Worm (Caenorhabditis elegans) whole organism, early embryonic: Measurements from ENCODE around the gene T14A8.2.

Source experiments
- B0310.2 ChIP-seq: sonication (generic microtip); optimal IDR thresholded peaks from 2 replicates; lab custom pipeline; 2016; ENCODE audit warnings: mild to moderate bottlenecking, missing genetic modification characterization, missing compliant biosample characterization
- F13C5.2 ChIP-seq: sonication (generic microtip); optimal IDR thresholded peaks from 2 replicates; lab custom pipeline; 2017; ENCODE audit warnings: mild to moderate bottlenecking, missing genetic modification characterization, inconsistent platforms, missing compliant biosample characterization
- aly-1 ChIP-seq: sonication (generic microtip); optimal IDR thresholded peaks from 2 replicates; lab custom pipeline; 2016; ENCODE audit warnings: missing genetic modification characterization, missing compliant biosample characterization
- ama-1 ChIP-seq: fragments of 150-350 bp; optimal IDR thresholded peaks from 2 replicates; lab custom pipeline; 2014
- ceh-13 ChIP-seq: fragments of 200-800 bp; sonication (Bioruptor generic); optimal IDR thresholded peaks from 2 replicates; lab custom pipeline; 2018; ENCODE audit warnings: mild to moderate bottlenecking, missing genetic modification characterization, missing compliant biosample characterization
- ceh-36 ChIP-seq: sonication (generic microtip); optimal IDR thresholded peaks from 2 replicates; lab custom pipeline; 2016; ENCODE audit warnings: missing genetic modification characterization, inconsistent platforms, missing compliant biosample characterization
- ets-7 ChIP-seq: sonication (generic microtip); optimal IDR thresholded peaks from 2 replicates; lab custom pipeline; 2016; ENCODE audit warnings: missing genotype, missing genetic modification characterization, missing compliant biosample characterization
- flt-1 ChIP-seq: fragments of 200-800 bp; sonication (Bioruptor generic); IDR thresholded peaks from 2 replicates; pipeline ENCODE4 v1.3.6; 2022; ENCODE audit warnings: missing genetic modification characterization, missing compliant biosample characterization
- hmbx-1 ChIP-seq: sonication (generic microtip); optimal IDR thresholded peaks from 2 replicates; lab custom pipeline; 2016; ENCODE audit warnings: mild to moderate bottlenecking, missing genetic modification characterization, missing compliant biosample characterization
- hmg-4 ChIP-seq: fragments of 200-800 bp; sonication (Bioruptor generic); optimal IDR thresholded peaks from 2 replicates; lab custom pipeline; 2018; ENCODE audit warnings: mild to moderate bottlenecking, missing genetic modification characterization, missing compliant biosample characterization
- hnd-1 ChIP-seq: sonication (generic microtip); optimal IDR thresholded peaks from 2 replicates; lab custom pipeline; 2016; ENCODE audit warnings: missing genetic modification characterization, missing compliant biosample characterization
- pes-1 ChIP-seq: fragments of 200-800 bp; sonication (Bioruptor generic); IDR thresholded peaks from 2 replicates; pipeline ENCODE4 v1.3.6; 2022; ENCODE audit warnings: missing genetic modification reagents, missing genetic modification characterization, missing compliant biosample characterization
- scrt-1 ChIP-seq: fragments of 200-800 bp; sonication (Bioruptor generic); IDR thresholded peaks from 2 replicates; pipeline ENCODE4 v1.3.6; 2022; ENCODE audit warnings: missing genetic modification characterization, missing compliant biosample characterization
- sea-1 ChIP-seq: fragments of 200-800 bp; sonication (Bioruptor generic); conservative IDR thresholded peaks from 2 replicates; pipeline ENCODE4 v1.3.6; 2022; ENCODE audit warnings: missing genetic modification characterization, missing compliant biosample characterization
- tbx-11 ChIP-seq: fragments of 200-800 bp; sonication (Bioruptor generic); IDR thresholded peaks from 2 replicates; pipeline ENCODE4 v1.3.6; 2022; ENCODE audit warnings: missing genetic modification characterization, missing compliant biosample characterization
- tbx-37 ChIP-seq: fragments of 200-800 bp; sonication (Bioruptor generic); conservative IDR thresholded peaks from 2 replicates; pipeline ENCODE4 v1.3.6; 2022; ENCODE audit warnings: missing genetic modification reagents, missing genetic modification characterization, missing compliant biosample characterization
- tra-4 ChIP-seq: sonication (generic microtip); optimal IDR thresholded peaks from 2 replicates; lab custom pipeline; 2017; ENCODE audit warnings: missing genetic modification characterization, missing compliant biosample characterization

The T14A8.2 gene

DNA sequence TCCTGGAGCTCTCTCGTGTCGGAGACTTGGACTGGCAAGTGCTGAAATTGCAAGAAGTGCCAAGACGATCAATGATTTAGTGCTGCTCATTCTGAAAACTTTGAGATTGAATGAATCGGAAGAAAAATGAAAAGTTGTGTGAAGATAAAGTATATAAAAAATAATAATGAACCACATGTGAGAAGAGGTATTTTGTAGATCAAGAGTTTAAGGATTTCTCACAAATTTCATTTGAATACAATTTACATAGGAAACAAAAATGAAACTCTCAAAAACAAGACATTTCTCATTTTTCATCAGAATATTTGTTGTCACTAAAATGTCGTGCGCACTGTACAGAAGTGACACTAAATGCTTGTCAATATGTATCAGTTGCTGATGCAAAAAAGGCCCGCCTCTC is at the start of gene T14A8.2:
T14A8.2 (minus strand) TSS at position 101 of the 400 bp plus-strand sequence.
- TF ChIP-seq ceh-13 (GFP tag; lab: Kevin White, UChicago): no peak
- no peak for TF ChIP-seq flt-1

DNA sequence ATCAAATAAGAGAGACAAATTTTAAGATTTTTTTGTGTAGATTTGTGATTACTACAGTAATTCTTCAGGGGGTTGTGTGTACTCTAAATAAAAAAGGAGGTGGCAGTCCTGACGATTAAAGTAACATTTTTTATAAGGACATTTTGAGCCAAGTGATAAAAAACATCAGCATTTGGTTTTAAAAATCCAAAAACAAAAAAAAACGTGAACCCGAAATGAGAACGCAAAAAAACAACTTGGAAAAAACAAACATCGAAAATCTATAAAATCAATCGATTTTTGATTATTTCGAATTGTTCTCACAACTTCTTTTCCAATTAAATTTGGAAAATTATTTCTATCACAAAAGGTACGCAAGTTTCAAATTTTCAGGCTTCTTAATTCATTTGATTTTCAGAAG is 48.0 kb upstream of the T14A8.2 start, which contains the start of gene T06C10.3:
T06C10.3 (plus strand) TSS at position 301 of the 400 bp plus-strand sequence.
- TF ChIP-seq tbx-37 (GFP tag; lab: Robert Waterston, UW) (no peak), hmg-4 (GFP tag; lab: Kevin White, UChicago) (no peak), hnd-1 (tag; lab: Kevin White, UChicago) (no peak), sea-1 (GFP tag; lab: Robert Waterston, UW) (no peak), tbx-11 (GFP tag; lab: Robert Waterston, UW) (no peak), tra-4 (no peak), ama-1 (lab: Kevin White, UChicago) (no peak), ets-7 (tag; lab: Kevin White, UChicago) (no peak), scrt-1 (GFP tag; lab: Robert Waterston, UW) (no peak), ceh-13 (GFP tag; lab: Kevin White, UChicago) (no peak), aly-1 (tag; lab: Kevin White, UChicago) (no peak), F13C5.2 (tag; lab: Kevin White, UChicago) (no peak), ceh-36 (no peak), pes-1 (GFP tag; lab: Robert Waterston, UW) (no peak), B0310.2 (tag; lab: Kevin White, UChicago) (no peak), flt-1 (no peak), hmbx-1 (tag; lab: Kevin White, UChicago) (no peak)

DNA sequence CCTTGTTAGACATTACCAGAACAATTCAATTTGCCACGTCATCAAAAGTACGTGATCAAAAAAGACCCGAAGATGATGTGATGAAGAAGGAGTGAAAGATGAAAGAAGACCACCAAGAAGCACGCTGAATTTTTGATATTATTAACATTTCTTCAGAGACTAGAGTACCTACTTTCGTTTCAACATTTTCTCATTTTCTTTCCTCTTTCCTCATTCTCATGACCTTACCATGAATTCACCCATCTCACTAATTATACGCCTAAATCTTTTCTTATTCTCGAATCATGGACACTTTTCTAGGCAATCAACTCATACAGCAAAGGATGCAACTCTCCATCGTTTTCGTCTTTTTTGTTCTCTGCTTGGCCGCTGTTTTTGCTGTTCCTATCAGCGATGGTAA is 46.2 kb upstream of the T14A8.2 start, which contains the start of gene flp-10:
flp-10 (plus strand) TSS at position 301 of the 400 bp plus-strand sequence.
- no peak for TF ChIP-seq ets-7 (tag; lab: Kevin White, UChicago)
- TF ChIP-seq tra-4: no peak

DNA sequence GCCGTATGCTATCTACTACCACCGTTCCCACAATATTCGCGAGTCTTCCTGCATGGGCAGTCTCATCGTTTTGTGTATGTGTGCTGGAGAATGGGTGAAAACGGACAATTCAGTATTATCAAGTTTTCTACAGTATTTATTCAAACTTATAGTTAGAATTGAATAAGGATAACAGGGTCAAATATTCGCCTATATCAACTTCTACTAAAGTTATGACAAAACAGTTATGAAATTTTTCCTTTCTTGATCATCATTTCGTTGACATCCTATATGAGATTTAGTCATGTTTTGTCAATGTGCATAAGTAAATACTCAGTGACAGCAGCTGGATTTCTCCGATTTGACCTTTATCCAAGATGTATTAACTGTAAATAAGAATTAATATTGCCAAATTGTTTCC is 28.9 kb upstream of the T14A8.2 start:
- TF ChIP-seq ets-7 (tag; lab: Kevin White, UChicago) (no peak), tra-4 (no peak), hnd-1 (tag; lab: Kevin White, UChicago) (no peak), sea-1 (GFP tag; lab: Robert Waterston, UW) (no peak), hmbx-1 (tag; lab: Kevin White, UChicago) (no peak), ama-1 (lab: Kevin White, UChicago) (no peak), scrt-1 (GFP tag; lab: Robert Waterston, UW) (no peak), ceh-13 (GFP tag; lab: Kevin White, UChicago) (no peak), tbx-11 (GFP tag; lab: Robert Waterston, UW) (no peak), tbx-37 (GFP tag; lab: Robert Waterston, UW) (no peak), B0310.2 (tag; lab: Kevin White, UChicago) (no peak), pes-1 (GFP tag; lab: Robert Waterston, UW) (no peak), aly-1 (tag; lab: Kevin White, UChicago) (no peak)

DNA sequence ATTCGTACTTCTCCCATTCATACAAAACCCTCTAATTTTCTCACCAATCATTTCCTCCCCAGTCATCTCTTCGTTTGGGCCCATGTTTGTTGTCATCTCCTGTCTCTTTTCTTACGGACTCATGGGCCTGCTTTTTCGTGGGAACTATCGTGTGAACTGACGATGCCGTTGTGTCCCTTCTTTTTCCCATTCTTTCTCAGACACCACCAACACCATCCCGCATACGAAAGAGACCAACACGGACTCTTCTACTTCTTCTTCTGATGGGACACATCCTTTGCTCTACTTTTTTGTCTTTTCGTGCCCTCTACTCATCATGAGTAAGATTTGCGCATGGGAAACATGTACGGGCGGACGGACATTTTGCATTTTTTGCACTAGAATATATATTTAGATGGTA is 27.9 kb upstream of the T14A8.2 start:
- TF ChIP-seq aly-1 (tag; lab: Kevin White, UChicago) (no peak), tbx-11 (GFP tag; lab: Robert Waterston, UW) (no peak), tra-4 (no peak), F13C5.2 (tag; lab: Kevin White, UChicago) (no peak), scrt-1 (GFP tag; lab: Robert Waterston, UW) (no peak), ama-1 (lab: Kevin White, UChicago) (no peak)

DNA sequence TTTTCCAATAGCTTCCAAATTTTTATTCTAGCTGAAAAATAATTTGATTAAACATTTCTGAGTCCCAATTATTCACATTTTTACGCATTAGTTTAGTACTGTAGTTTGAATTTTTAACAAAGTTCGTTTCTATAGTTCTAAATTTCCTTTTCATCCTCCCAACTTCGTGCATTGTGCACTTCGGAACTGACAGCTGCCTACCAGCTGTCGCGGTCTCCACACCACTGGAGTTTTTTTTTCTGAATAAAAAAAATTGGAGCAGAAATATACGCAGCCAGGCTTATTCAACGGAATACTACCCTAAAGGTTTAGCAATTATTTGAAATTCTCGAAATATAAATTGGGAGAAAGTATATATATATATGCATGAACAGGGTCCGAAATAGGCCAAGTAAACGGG is 26.8 kb upstream of the T14A8.2 start:
- TF ChIP-seq aly-1 (tag; lab: Kevin White, UChicago): no peak
- TF ChIP-seq B0310.2 (tag; lab: Kevin White, UChicago): peak; percentile 16

DNA sequence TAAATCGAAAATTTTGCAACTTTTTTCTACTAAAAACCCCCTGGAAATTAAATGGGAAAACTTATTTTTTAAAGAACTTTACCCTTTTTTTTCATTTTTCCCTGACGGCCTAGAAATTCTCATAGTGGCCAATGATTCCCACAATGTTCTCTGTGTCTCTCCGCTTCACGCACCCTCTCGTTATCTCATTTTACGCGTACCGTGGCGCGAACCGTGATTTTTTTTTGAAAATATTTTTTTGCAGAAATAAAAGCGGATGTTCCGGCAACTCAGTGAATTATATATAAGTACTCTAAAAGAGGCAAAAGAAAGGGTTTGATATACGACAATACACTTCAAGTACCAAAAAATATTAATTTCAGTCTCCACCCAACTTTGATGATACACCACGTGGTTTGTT is 24.0 kb upstream of the T14A8.2 start, which contains the start of gene C06A6.2:
C06A6.2 (plus strand) TSS at position 237 of the 400 bp plus-strand sequence.
- TF ChIP-seq tbx-37 (GFP tag; lab: Robert Waterston, UW): no peak
- no peak for TF ChIP-seq ceh-36
- TF ChIP-seq tbx-11 (GFP tag; lab: Robert Waterston, UW): no peak

DNA sequence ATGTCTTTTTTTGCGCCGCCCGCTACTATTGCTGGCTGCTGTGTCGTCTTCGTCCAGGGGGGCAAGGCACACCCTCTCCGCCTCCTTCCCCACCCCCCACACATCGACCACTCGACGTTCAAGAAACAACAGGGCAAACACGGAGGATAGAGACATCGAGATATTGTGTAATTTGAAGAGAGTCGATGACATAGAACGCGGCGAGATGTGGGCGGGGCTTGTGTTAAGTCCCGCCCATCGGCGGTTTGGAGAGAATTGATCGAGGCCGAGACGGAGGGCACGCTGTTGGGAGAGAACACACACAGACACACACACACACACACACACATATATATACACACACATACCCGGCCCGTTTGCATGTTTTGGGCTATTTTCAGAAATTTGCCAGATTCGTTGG is 23.2 kb upstream of the T14A8.2 start:
- TF ChIP-seq ceh-13 (GFP tag; lab: Kevin White, UChicago): no peak
- 0 out of 2 replicates have a peak, but pooled peaks have one; percentile 15 for TF ChIP-seq tbx-11 (GFP tag; lab: Robert Waterston, UW)
- TF ChIP-seq ceh-36: peak; percentile 36
- 0 out of 2 replicates have a peak, but pooled peaks have one; percentile 14 for TF ChIP-seq tbx-37 (GFP tag; lab: Robert Waterston, UW)
- TF ChIP-seq sea-1 (GFP tag; lab: Robert Waterston, UW): 0 out of 2 replicates have a peak, but pooled peaks have one; percentile 48
- no peak for TF ChIP-seq flt-1
- no peak for TF ChIP-seq hmbx-1 (tag; lab: Kevin White, UChicago)
- peak; percentile 78 for TF ChIP-seq F13C5.2 (tag; lab: Kevin White, UChicago)
- TF ChIP-seq hmg-4 (GFP tag; lab: Kevin White, UChicago): peak; percentile 91
- no peak for TF ChIP-seq hnd-1 (tag; lab: Kevin White, UChicago)
- peak; percentile 17 for TF ChIP-seq ets-7 (tag; lab: Kevin White, UChicago)
- TF ChIP-seq tra-4: no peak
- TF ChIP-seq aly-1 (tag; lab: Kevin White, UChicago): peak; percentile 76
